Fruit fly (Drosophila melanogaster) whole organism, embryonic: ENCODE measurements around the gene CG31798.
A peak's percentile ranks its signal among the peaks of the same experiment; 100 is the strongest.

Experiments used
- ATbp ChIP-seq: fragments of 200-800 bp; sonication (Bioruptor generic); optimal IDR thresholded peaks from 2 replicates; lab custom pipeline; 2017; ENCODE audit warnings: missing biosample characterization, mild to moderate bottlenecking, missing genetic modification characterization, missing genetic modification reagents
- CG10959 ChIP-seq: fragments of 200-800 bp; sonication (Bioruptor generic); IDR thresholded peaks from 2 replicates; pipeline ENCODE4 v1.3.6; 2022; ENCODE audit warnings: missing biosample characterization, missing genetic modification characterization
- CG11093 ChIP-seq: fragments of 200-800 bp; sonication (Bioruptor generic); IDR thresholded peaks from 3 replicates; pipeline ENCODE4 v1.3.6; 2022; ENCODE audit warnings: missing biosample characterization, missing genetic modification characterization
- CG11696 ChIP-seq: fragments of 200-800 bp; sonication (Bioruptor generic); IDR thresholded peaks from 2 replicates; pipeline ENCODE4 v1.3.6; 2022; ENCODE audit warnings: missing biosample characterization, missing genetic modification characterization
- CG11723 ChIP-seq: fragments of 200-800 bp; sonication (Bioruptor generic); optimal IDR thresholded peaks from 2 replicates; lab custom pipeline; 2017; ENCODE audit warnings: missing biosample characterization, mild to moderate bottlenecking, missing genetic modification characterization
- CG12104 ChIP-seq: fragments of 200-800 bp; sonication (Bioruptor generic); optimal IDR thresholded peaks from 3 replicates; lab custom pipeline; 2016; ENCODE audit warnings: missing biosample characterization, missing genetic modification characterization
- CG12299 ChIP-seq: fragments of 200-800 bp; sonication (Bioruptor generic); optimal IDR thresholded peaks from 2 replicates; lab custom pipeline; 2018; ENCODE audit warnings: missing biosample characterization, mild to moderate bottlenecking, missing genetic modification characterization
- CG13123 ChIP-seq: fragments of 200-800 bp; sonication (Bioruptor generic); optimal IDR thresholded peaks from 2 replicates; lab custom pipeline; 2016; ENCODE audit warnings: missing biosample characterization, missing genetic modification characterization
- CG13894 ChIP-seq: fragments of 200-800 bp; sonication (Bioruptor generic); optimal IDR thresholded peaks from 3 replicates; lab custom pipeline; 2018; ENCODE audit warnings: missing biosample characterization, mild to moderate bottlenecking, missing genetic modification characterization, moderate library complexity
- CG14050 ChIP-seq: fragments of 200-800 bp; sonication (Bioruptor generic); IDR thresholded peaks from 3 replicates; pipeline ENCODE4 v1.3.6; 2022; ENCODE audit warnings: missing biosample characterization, missing genetic modification characterization
- CG17802 ChIP-seq: fragments of 200-800 bp; sonication (Bioruptor generic); optimal IDR thresholded peaks from 2 replicates; lab custom pipeline; 2018; ENCODE audit warnings: missing biosample characterization, mild to moderate bottlenecking, missing genetic modification characterization, moderate library complexity
- CG18599 ChIP-seq: fragments of 200-800 bp; sonication (Bioruptor generic); optimal IDR thresholded peaks from 3 replicates; lab custom pipeline; 2017; ENCODE audit warnings: missing biosample characterization, missing genetic modification characterization, mild to moderate bottlenecking, moderate library complexity, missing genetic modification reagents
- CG31441 ChIP-seq: fragments of 200-800 bp; sonication (Bioruptor generic); IDR thresholded peaks from 2 replicates; pipeline ENCODE4 v1.3.6; 2022; ENCODE audit warnings: missing biosample characterization, missing genetic modification characterization
- CG4282 ChIP-seq: fragments of 200-800 bp; sonication (Bioruptor generic); optimal IDR thresholded peaks from 2 replicates; lab custom pipeline; 2016; ENCODE audit warnings: missing biosample characterization, missing genetic modification characterization
- CG5180 ChIP-seq: fragments of 200-800 bp; sonication (Bioruptor generic); optimal IDR thresholded peaks from 3 replicates; lab custom pipeline; 2017; ENCODE audit warnings: missing biosample characterization, missing genetic modification characterization, mild to moderate bottlenecking, moderate library complexity, missing genetic modification reagents
- CG6683 ChIP-seq: fragments of 200-800 bp; sonication (Bioruptor generic); optimal IDR thresholded peaks from 2 replicates; lab custom pipeline; 2017; ENCODE audit warnings: missing biosample characterization, mild to moderate bottlenecking, missing genetic modification characterization, missing genetic modification reagents
- CG7928 ChIP-seq: fragments of 200-800 bp; sonication (Bioruptor generic); optimal IDR thresholded peaks from 2 replicates; lab custom pipeline; 2017; ENCODE audit warnings: missing biosample characterization, mild to moderate bottlenecking, missing genetic modification characterization
- CG8765 ChIP-seq: fragments of 200-800 bp; sonication (Bioruptor generic); IDR thresholded peaks from 2 replicates; pipeline ENCODE4 v1.3.6; 2022; ENCODE audit warnings: missing biosample characterization, missing genetic modification characterization
- CG9609 ChIP-seq: fragments of 200-800 bp; sonication (Bioruptor generic); optimal IDR thresholded peaks from 3 replicates; lab custom pipeline; 2016; ENCODE audit warnings: missing biosample characterization, missing genetic modification characterization
- Dip2 ChIP-seq: fragments of 200-800 bp; sonication (Bioruptor generic); IDR thresholded peaks from 2 replicates; pipeline ENCODE4 v1.3.6; 2022; ENCODE audit warnings: missing biosample characterization, missing genetic modification characterization
- Doc3 ChIP-seq: fragments of 200-800 bp; sonication (Bioruptor generic); IDR thresholded peaks from 3 replicates; pipeline ENCODE4 v1.3.6; 2022; ENCODE audit warnings: missing biosample characterization, missing genetic modification characterization; ENCODE audit not compliant: partially characterized antibody
- Fer3 ChIP-seq: fragments of 200-800 bp; sonication (Bioruptor generic); optimal IDR thresholded peaks from 2 replicates; lab custom pipeline; 2018; ENCODE audit warnings: missing biosample characterization, mild to moderate bottlenecking, missing genetic modification characterization, moderate library complexity
- H2.0 ChIP-seq: fragments of 200-800 bp; sonication (Bioruptor generic); IDR thresholded peaks from 2 replicates; pipeline ENCODE4 v1.3.6; 2022; ENCODE audit warnings: missing biosample characterization, missing genetic modification characterization
- Lpt ChIP-seq: fragments of >200 bp; optimal IDR thresholded peaks from 2 replicates; lab custom pipeline; 2018; ENCODE audit warnings: missing biosample characterization, missing genetic modification characterization
- Neu2 ChIP-seq: fragments of 200-800 bp; sonication (Bioruptor generic); optimal IDR thresholded peaks from 3 replicates; lab custom pipeline; 2016; ENCODE audit warnings: missing biosample characterization, missing genetic modification characterization, borderline replicate concordance
- Oaz ChIP-seq: fragments of 200-800 bp; sonication (Bioruptor generic); IDR thresholded peaks from 2 replicates; pipeline ENCODE4 v1.3.6; 2022; ENCODE audit warnings: missing biosample characterization, missing genetic modification characterization
- Oli ChIP-seq: fragments of 200-800 bp; sonication (Bioruptor generic); optimal IDR thresholded peaks from 2 replicates; lab custom pipeline; 2018; ENCODE audit warnings: missing biosample characterization, mild to moderate bottlenecking, missing genetic modification characterization, moderate library complexity
- PHDP ChIP-seq: fragments of 200-800 bp; sonication (Bioruptor generic); optimal IDR thresholded peaks from 3 replicates; lab custom pipeline; 2018; ENCODE audit warnings: missing biosample characterization, mild to moderate bottlenecking, missing genetic modification characterization, moderate library complexity
- Xbp1 ChIP-seq: fragments of 200-800 bp; sonication (Bioruptor generic); optimal IDR thresholded peaks from 3 replicates; lab custom pipeline; 2016; ENCODE audit warnings: missing biosample characterization, mild to moderate bottlenecking, missing genetic modification characterization
- al ChIP-seq: fragments of 200-800 bp; sonication (Bioruptor generic); IDR thresholded peaks from 2 replicates; pipeline ENCODE4 v1.3.6; 2022; ENCODE audit warnings: missing biosample characterization, missing genetic modification characterization
- ara ChIP-seq: fragments of 200-800 bp; sonication (Bioruptor generic); IDR thresholded peaks from 2 replicates; pipeline ENCODE4 v1.3.6; 2022; ENCODE audit warnings: missing biosample characterization, missing genetic modification characterization
- cas ChIP-seq: fragments of 200-800 bp; sonication (Bioruptor generic); IDR thresholded peaks from 2 replicates; pipeline ENCODE4 v1.3.6; 2022; ENCODE audit warnings: missing biosample characterization, missing genetic modification characterization
- danr ChIP-seq: fragments of 200-800 bp; sonication (Bioruptor generic); IDR thresholded peaks from 2 replicates; pipeline ENCODE4 v1.3.6; 2022; ENCODE audit warnings: missing biosample characterization, missing genetic modification characterization
- dysf ChIP-seq: fragments of 200-800 bp; sonication (Bioruptor generic); IDR thresholded peaks from 3 replicates; pipeline ENCODE4 v1.3.6; 2022; ENCODE audit warnings: missing biosample characterization, missing genetic modification characterization
- ems ChIP-seq: fragments of 200-800 bp; sonication (Bioruptor generic); optimal IDR thresholded peaks from 3 replicates; lab custom pipeline; 2016; ENCODE audit warnings: missing biosample characterization, missing genetic modification characterization
- ewg ChIP-seq: fragments of 200-800 bp; sonication (Bioruptor generic); optimal IDR thresholded peaks from 3 replicates; lab custom pipeline; 2017; ENCODE audit warnings: mild to moderate bottlenecking, missing biosample characterization, missing genetic modification reagents, missing genetic modification characterization
- gce ChIP-seq: fragments of 200-800 bp; sonication (Bioruptor generic); IDR thresholded peaks from 3 replicates; pipeline ENCODE4 v1.3.6; 2022; ENCODE audit warnings: missing biosample characterization, missing genetic modification characterization
- grau ChIP-seq: fragments of 200-800 bp; optimal IDR thresholded peaks from 3 replicates; lab custom pipeline; 2019; ENCODE audit warnings: missing biosample characterization, mild to moderate bottlenecking, missing genetic modification characterization, moderate library complexity
- gsb ChIP-seq: fragments of 200-800 bp; sonication (Bioruptor generic); IDR thresholded peaks from 2 replicates; pipeline ENCODE4 v1.3.6; 2022; ENCODE audit warnings: missing biosample characterization, missing genetic modification characterization
- kah ChIP-seq: fragments of 200-800 bp; sonication (Bioruptor generic); optimal IDR thresholded peaks from 2 replicates; lab custom pipeline; 2018; ENCODE audit warnings: missing biosample characterization, mild to moderate bottlenecking, missing genetic modification characterization
- nmo ChIP-seq: fragments of 200-800 bp; sonication (Bioruptor generic); optimal IDR thresholded peaks from 2 replicates; lab custom pipeline; 2018; ENCODE audit warnings: missing biosample characterization, mild to moderate bottlenecking, missing genetic modification characterization, moderate library complexity
- pzg ChIP-seq: fragments of 200-800 bp; sonication (Bioruptor generic); optimal IDR thresholded peaks from 3 replicates; lab custom pipeline; 2018; ENCODE audit warnings: missing biosample characterization, mild to moderate bottlenecking, missing genetic modification characterization, moderate library complexity
- row ChIP-seq: fragments of 200-800 bp; sonication (Bioruptor generic); IDR thresholded peaks from 3 replicates; pipeline ENCODE4 v1.3.6; 2022; ENCODE audit warnings: missing biosample characterization, missing genetic modification characterization
- run ChIP-seq: fragments of 200-800 bp; sonication (Bioruptor generic); optimal IDR thresholded peaks from 3 replicates; lab custom pipeline; 2018; ENCODE audit warnings: missing biosample characterization, mild to moderate bottlenecking, missing genetic modification characterization
- sc ChIP-seq, 3 experiments: fragments of >200 bp in 2 of 3; fragments of 200-800 bp in 1 of 3; sonication (Bioruptor generic) in 1 of 3; optimal IDR thresholded peaks; 2 replicates in 2 of 3; 3 replicates in 1 of 3; lab custom pipeline; 2017; ENCODE audit warnings: mild to moderate bottlenecking in 1 of 3, missing biosample characterization in 1 of 3, missing genetic modification characterization in 1 of 3, missing genetic modification reagents in 1 of 3
- sna ChIP-seq: fragments of 200-800 bp; sonication (Bioruptor generic); IDR thresholded peaks from 2 replicates; pipeline ENCODE4 v1.3.6; 2022; ENCODE audit warnings: missing biosample characterization, missing genetic modification characterization; ENCODE audit not compliant: partially characterized antibody
- stwl ChIP-seq: fragments of 200-800 bp; sonication (Bioruptor generic); optimal IDR thresholded peaks from 3 replicates; lab custom pipeline; 2018; ENCODE audit warnings: missing biosample characterization, mild to moderate bottlenecking, missing genetic modification characterization, moderate library complexity
- tio ChIP-seq: fragments of 200-800 bp; sonication (Bioruptor generic); optimal IDR thresholded peaks from 2 replicates; lab custom pipeline; 2017; ENCODE audit warnings: missing biosample characterization, missing genetic modification characterization, inconsistent platforms
- wor ChIP-seq: fragments of 200-800 bp; sonication (Bioruptor generic); IDR thresholded peaks from 2 replicates; pipeline ENCODE4 v1.3.6; 2022; ENCODE audit warnings: missing biosample characterization, missing genetic modification characterization

Gene CG31798

DNA sequence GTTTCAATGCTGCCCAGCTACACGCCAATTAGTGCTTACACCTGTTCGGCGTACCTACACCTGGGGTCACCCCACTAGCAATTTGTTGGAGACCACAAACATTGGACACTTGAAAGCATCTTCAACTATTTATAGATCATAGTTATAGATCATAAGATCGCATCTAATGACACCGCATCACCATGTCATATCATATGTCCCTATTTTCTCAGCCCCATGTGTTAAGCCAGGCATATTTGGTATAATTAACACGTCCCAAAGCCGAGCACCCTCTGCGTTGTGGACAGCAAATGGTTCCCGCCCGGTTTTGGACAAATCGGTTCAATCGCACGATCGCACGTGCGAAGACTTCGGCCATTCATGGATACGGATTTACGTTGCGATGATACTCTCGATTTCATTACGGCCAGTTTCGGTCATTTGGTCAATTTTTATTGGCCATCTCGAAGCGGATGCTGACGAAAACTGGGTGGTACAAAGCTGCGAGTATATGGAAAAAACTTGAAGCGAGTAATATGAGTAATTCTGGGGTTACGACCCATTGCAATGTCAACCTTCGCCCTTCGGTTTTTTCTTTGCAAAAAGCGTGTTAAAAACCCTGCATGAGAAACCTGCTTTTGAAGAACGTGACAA is 45.8 kb downstream of the CG31798 start (continued):
- 0 out of 3 replicates have a peak, but pooled peaks have one; percentile 63 for TF ChIP-seq gce
- peak; percentile 79 for TF ChIP-seq CG11723
- peak; percentile 67 for TF ChIP-seq Fer3 (tag; lab: Kevin White, UChicago)
- TF ChIP-seq stwl (tag; lab: Kevin White, UChicago) = no peak
- 0 out of 2 replicates have a peak, but pooled peaks have one; percentile 34 for TF ChIP-seq Oaz (GFP tag; lab: Robert Waterston, UW)
- TF ChIP-seq Neu2 (GFP tag; lab: Kevin White, UChicago) = peak; percentile 56
- TF ChIP-seq CG13123 = peak; percentile 67
- TF ChIP-seq PHDP (tag; lab: Kevin White, UChicago) = peak; percentile 81
- peak; percentile 6 for TF ChIP-seq CG17802
- TF ChIP-seq Xbp1 (GFP tag; lab: Kevin White, UChicago) = peak; percentile 94
- peak; percentile 73 for TF ChIP-seq nmo (GFP tag; lab: Kevin White, UChicago)
- peak; percentile 61 for TF ChIP-seq CG31441
- TF ChIP-seq sna (GFP tag; lab: Robert Waterston, UW) = no peak
- TF ChIP-seq CG14050 (GFP tag; lab: Robert Waterston, UW) = peak; percentile 93
- TF ChIP-seq pzg = no peak
- TF ChIP-seq ems = peak; percentile 49
- peak; percentile 84 for TF ChIP-seq dysf
- TF ChIP-seq ATbp (GFP tag; lab: Kevin White, UChicago) = peak; percentile 76
- no peak for TF ChIP-seq Lpt (GFP tag; lab: Kevin White, UChicago)
- no peak for TF ChIP-seq CG13894 (tag; lab: Kevin White, UChicago)
- TF ChIP-seq Dip2 (GFP tag; lab: Robert Waterston, UW) = no peak
- 0 out of 2 replicates have a peak, but pooled peaks have one; percentile 36 for TF ChIP-seq danr (GFP tag; lab: Robert Waterston, UW)
- TF ChIP-seq CG9609 (GFP tag; lab: Kevin White, UChicago) = peak; percentile 56
- TF ChIP-seq CG4282 (GFP tag; lab: Kevin White, UChicago) = no peak
- no peak for TF ChIP-seq cas
- peak; percentile 91 for TF ChIP-seq H2.0 (GFP tag; lab: Robert Waterston, UW)
- TF ChIP-seq tio (GFP tag; lab: Kevin White, UChicago) = peak; percentile 46
- TF ChIP-seq CG6683 (GFP tag; lab: Kevin White, UChicago) = peak; percentile 29
- peak; percentile 52 for TF ChIP-seq gsb (GFP tag; lab: Robert Waterston, UW)
- peak; percentile 52; the same call in 1 of the 2 replicates for TF ChIP-seq ara
- peak; percentile 93 for TF ChIP-seq CG11696 (GFP tag; lab: Robert Waterston, UW)
- TF ChIP-seq CG11093 = peak; percentile 64; the same call in 2 of the 3 replicates
- TF ChIP-seq run (tag; lab: Kevin White, UChicago) = peak; percentile 90
- peak; percentile 34 for TF ChIP-seq kah (GFP tag; lab: Kevin White, UChicago)
- peak; percentile 88 for TF ChIP-seq wor (GFP tag; lab: Robert Waterston, UW)
- peak; percentile 37 for TF ChIP-seq CG5180 (GFP tag; lab: Kevin White, UChicago)
- no peak for TF ChIP-seq CG12104 (GFP tag; lab: Kevin White, UChicago)
- no peak for TF ChIP-seq Doc3
- TF ChIP-seq sc (optimal IDR thresholded peaks at IDR 0.05; lab: Kevin White, UChicago) = no peak
- peak; percentile 54 for TF ChIP-seq sc (GFP tag; optimal IDR thresholded peaks at IDR 0.05; lab: Kevin White, UChicago)
- no peak for TF ChIP-seq CG8765 (GFP tag; lab: Robert Waterston, UW)
- TF ChIP-seq Oli (tag; lab: Kevin White, UChicago) = peak; percentile 86
- TF ChIP-seq row (GFP tag; lab: Robert Waterston, UW) = peak; percentile 84
- peak; percentile 78 for TF ChIP-seq ewg (GFP tag; lab: Kevin White, UChicago)
- TF ChIP-seq al (GFP tag; lab: Robert Waterston, UW) = peak; percentile 62
- TF ChIP-seq CG7928 (GFP tag; lab: Kevin White, UChicago) = peak; percentile 24
- TF ChIP-seq CG18599 = peak; percentile 77
- TF ChIP-seq CG12299 = peak; percentile 81
- peak; percentile 44; the same call in 1 of the 2 replicates for TF ChIP-seq CG10959 (GFP tag; lab: Robert Waterston, UW)
- TF ChIP-seq grau (tag; lab: Kevin White, UChicago) = peak; percentile 83
